Worm (Caenorhabditis elegans): Measurements from ENCODE around the gene D2024.4.

DNA sequence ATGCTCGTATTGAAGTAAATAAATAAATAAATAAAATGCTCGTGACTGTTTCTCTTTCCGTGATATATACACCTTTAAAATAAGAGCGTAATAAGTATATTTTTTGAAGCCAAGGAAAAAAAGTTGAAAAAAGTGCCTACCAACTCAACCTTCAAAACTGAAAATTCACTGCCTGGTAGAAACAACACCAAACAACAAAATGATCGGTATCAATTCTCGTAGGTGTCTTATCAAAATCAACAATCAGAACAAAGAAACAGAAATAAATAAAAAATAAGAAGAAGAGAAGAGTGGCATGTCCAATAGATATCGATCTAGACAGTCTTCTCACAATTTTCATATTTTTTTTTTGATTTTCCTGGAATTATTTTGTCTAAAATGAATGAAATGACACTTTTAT, 12.9 kb downstream of the D2024.4 start, which contains the start of gene afmd-1:
- TF ChIP-seq ceh-82 (tag; optimal IDR thresholded peaks at IDR 0.05): no peak
- TF ChIP-seq snpc-4 (tag; optimal IDR thresholded peaks at IDR 0.05): no peak
- TF ChIP-seq cey-2 (tag; optimal IDR thresholded peaks at IDR 0.05; ENCODE audit: borderline replicate concordance, insufficient read depth): no peak
- no peak for TF ChIP-seq dpl-1 (GFP tag; optimal IDR thresholded peaks at IDR 0.05)
- TF ChIP-seq nhr-10 (tag; optimal IDR thresholded peaks at IDR 0.05): no peak
- TF ChIP-seq hlh-11 (tag; optimal IDR thresholded peaks at IDR 0.05): no peak
- no peak for TF ChIP-seq R02D3.7 (tag; optimal IDR thresholded peaks at IDR 0.05)
- no peak for TF ChIP-seq pqm-1 (tag; optimal IDR thresholded peaks at IDR 0.05)
- no peak for TF ChIP-seq tag-97 (GFP tag; IDR thresholded peaks at IDR 0.05)
- no peak for TF ChIP-seq tra-1 (GFP tag; IDR thresholded peaks at IDR 0.05)
- TF ChIP-seq ztf-7 (tag; optimal IDR thresholded peaks at IDR 0.05): no peak
- no peak for TF ChIP-seq mep-1 (tag; optimal IDR thresholded peaks at IDR 0.05)
